Fruit fly (Drosophila melanogaster) whole organism, embryonic: ENCODE data around the gene CG17249.
A peak's percentile ranks its signal among the peaks of the same experiment; 100 is the strongest.

Experiments used
- Bteb2 ChIP-seq: fragments of 200-800 bp; sonication (Bioruptor generic); optimal IDR thresholded peaks from 2 replicates; lab custom pipeline; 2016; ENCODE audit warnings: missing biosample characterization, missing genetic modification characterization
- CG10147 ChIP-seq: fragments of 200-800 bp; sonication (Bioruptor generic); optimal IDR thresholded peaks from 2 replicates; lab custom pipeline; 2019; ENCODE audit warnings: missing biosample characterization, mild to moderate bottlenecking, missing genetic modification characterization, moderate library complexity
- CG10209 ChIP-seq: fragments of 200-800 bp; sonication (Bioruptor generic); optimal IDR thresholded peaks from 3 replicates; lab custom pipeline; 2017; ENCODE audit warnings: missing biosample characterization, mild to moderate bottlenecking, missing genetic modification characterization, missing genetic modification reagents
- CG1024 ChIP-seq: fragments of 200-800 bp; sonication (Bioruptor generic); IDR thresholded peaks from 2 replicates; pipeline ENCODE4 v1.3.6; 2022; ENCODE audit warnings: missing biosample characterization, missing genetic modification characterization
- CG11247 ChIP-seq: fragments of 200-800 bp; sonication (Bioruptor generic); IDR thresholded peaks from 2 replicates; pipeline ENCODE4 v1.3.6; 2022; ENCODE audit warnings: missing biosample characterization, missing genetic modification characterization
- CG12219 ChIP-seq: fragments of 200-800 bp; sonication (Bioruptor generic); optimal IDR thresholded peaks from 3 replicates; lab custom pipeline; 2018; ENCODE audit warnings: missing biosample characterization, mild to moderate bottlenecking, missing genetic modification characterization
- CG12236 ChIP-seq: fragments of 200-800 bp; sonication (Bioruptor generic); optimal IDR thresholded peaks from 2 replicates; lab custom pipeline; 2016; ENCODE audit warnings: missing biosample characterization, missing genetic modification characterization
- CG14050 ChIP-seq: fragments of 200-800 bp; sonication (Bioruptor generic); IDR thresholded peaks from 3 replicates; pipeline ENCODE4 v1.3.6; 2022; ENCODE audit warnings: missing biosample characterization, missing genetic modification characterization
- CG15601 ChIP-seq: fragments of 200-800 bp; sonication (Bioruptor generic); optimal IDR thresholded peaks from 3 replicates; lab custom pipeline; 2019; ENCODE audit warnings: missing biosample characterization, mild to moderate bottlenecking, missing genetic modification characterization, moderate library complexity
- CG16863 ChIP-seq: fragments of 200-800 bp; sonication (Bioruptor generic); optimal IDR thresholded peaks from 3 replicates; lab custom pipeline; 2016; ENCODE audit warnings: missing biosample characterization, missing genetic modification characterization
- CG17361 ChIP-seq: fragments of 200-800 bp; sonication (Bioruptor generic); IDR thresholded peaks from 3 replicates; pipeline ENCODE4 v1.3.6; 2022; ENCODE audit warnings: missing biosample characterization, missing genetic modification characterization
- CG17612 ChIP-seq: fragments of 200-800 bp; sonication (Bioruptor generic); IDR thresholded peaks from 2 replicates; pipeline ENCODE4 v1.3.6; 2022; ENCODE audit warnings: missing biosample characterization, missing genetic modification characterization
- CG2712 ChIP-seq: fragments of 200-800 bp; optimal IDR thresholded peaks from 3 replicates; lab custom pipeline; 2019; ENCODE audit warnings: missing biosample characterization, mild to moderate bottlenecking, missing genetic modification characterization, moderate library complexity
- CG32767 ChIP-seq: fragments of 200-800 bp; sonication (Bioruptor generic); IDR thresholded peaks from 2 replicates; pipeline ENCODE4 v1.3.6; 2022; ENCODE audit warnings: missing biosample characterization, missing genetic modification characterization
- CG33213 ChIP-seq: fragments of 200-800 bp; sonication (Bioruptor generic); optimal IDR thresholded peaks from 3 replicates; lab custom pipeline; 2016; ENCODE audit warnings: missing biosample characterization, missing genetic modification characterization
- CG6254 ChIP-seq: fragments of 200-800 bp; sonication (Bioruptor generic); optimal IDR thresholded peaks from 3 replicates; lab custom pipeline; 2017; ENCODE audit warnings: mild to moderate bottlenecking, missing biosample characterization, missing genetic modification reagents, missing genetic modification characterization
- CG6791 ChIP-seq: fragments of 200-800 bp; sonication (Bioruptor generic); IDR thresholded peaks from 3 replicates; pipeline ENCODE4 v1.3.6; 2022; ENCODE audit warnings: missing biosample characterization, missing genetic modification characterization; ENCODE audit not compliant: partially characterized antibody
- CG8765 ChIP-seq: fragments of 200-800 bp; sonication (Bioruptor generic); IDR thresholded peaks from 2 replicates; pipeline ENCODE4 v1.3.6; 2022; ENCODE audit warnings: missing biosample characterization, missing genetic modification characterization
- CG9932 ChIP-seq: fragments of 200-800 bp; sonication (Bioruptor generic); IDR thresholded peaks from 2 replicates; pipeline ENCODE4 v1.3.6; 2022; ENCODE audit warnings: missing biosample characterization, missing genetic modification characterization
- Dbx ChIP-seq: fragments of 200-800 bp; sonication (Bioruptor generic); IDR thresholded peaks from 3 replicates; pipeline ENCODE4 v1.3.6; 2022; ENCODE audit warnings: missing biosample characterization, missing genetic modification characterization
- E2f2 ChIP-seq: fragments of 200-800 bp; sonication (Bioruptor generic); IDR thresholded peaks from 2 replicates; pipeline ENCODE4 v1.3.6; 2022; ENCODE audit warnings: missing biosample characterization, missing genetic modification characterization
- Fer3 ChIP-seq: fragments of 200-800 bp; sonication (Bioruptor generic); optimal IDR thresholded peaks from 2 replicates; lab custom pipeline; 2018; ENCODE audit warnings: missing biosample characterization, mild to moderate bottlenecking, missing genetic modification characterization, moderate library complexity
- Mes4 ChIP-seq: fragments of 200-800 bp; sonication (Bioruptor generic); optimal IDR thresholded peaks from 2 replicates; lab custom pipeline; 2016; ENCODE audit warnings: missing biosample characterization, missing genetic modification characterization
- Mrtf ChIP-seq: fragments of 200-800 bp; sonication (Bioruptor generic); IDR thresholded peaks from 3 replicates; pipeline ENCODE4 v1.3.6; 2022; ENCODE audit warnings: missing biosample characterization, missing genetic modification characterization
- Myb ChIP-seq: fragments of 200-800 bp; sonication (Bioruptor generic); optimal IDR thresholded peaks from 2 replicates; lab custom pipeline; 2016; ENCODE audit warnings: missing biosample characterization, missing genetic modification characterization
- NC2α ChIP-seq: fragments of 200-800 bp; sonication (Bioruptor generic); optimal IDR thresholded peaks from 2 replicates; lab custom pipeline; 2016; ENCODE audit warnings: missing biosample characterization, missing genetic modification characterization
- Optix ChIP-seq: fragments of 200-800 bp; sonication (Bioruptor generic); IDR thresholded peaks from 3 replicates; pipeline ENCODE4 v1.3.6; 2022; ENCODE audit warnings: missing biosample characterization, missing genetic modification characterization
- Side ChIP-seq: fragments of 200-800 bp; sonication (Bioruptor generic); optimal IDR thresholded peaks from 2 replicates; lab custom pipeline; 2016; ENCODE audit warnings: missing biosample characterization, missing genetic modification characterization
- Tbp ChIP-seq: fragments of >200 bp; optimal IDR thresholded peaks from 2 replicates; lab custom pipeline; 2018; ENCODE audit warnings: missing biosample characterization, missing genetic modification characterization
- ac ChIP-seq: fragments of 200-800 bp; sonication (Bioruptor generic); optimal IDR thresholded peaks from 3 replicates; lab custom pipeline; 2017; ENCODE audit warnings: missing biosample characterization, mild to moderate bottlenecking, missing genetic modification characterization
- ap ChIP-seq: fragments of 200-800 bp; sonication (Bioruptor generic); IDR thresholded peaks from 2 replicates; pipeline ENCODE4 v1.3.6; 2022; ENCODE audit warnings: missing biosample characterization, missing genetic modification characterization
- dmrt11E ChIP-seq: fragments of 200-800 bp; sonication (Bioruptor generic); optimal IDR thresholded peaks from 3 replicates; lab custom pipeline; 2018; ENCODE audit warnings: missing biosample characterization, mild to moderate bottlenecking, missing genetic modification characterization, moderate library complexity
- fru ChIP-seq: fragments of >200 bp; optimal IDR thresholded peaks from 2 replicates; lab custom pipeline; 2017
- gsb-n ChIP-seq: fragments of 200-800 bp; sonication (Bioruptor generic); optimal IDR thresholded peaks from 3 replicates; lab custom pipeline; 2018; ENCODE audit warnings: missing biosample characterization, mild to moderate bottlenecking, missing genetic modification characterization
- h ChIP-seq: fragments of >200 bp; optimal IDR thresholded peaks from 2 replicates; lab custom pipeline; 2017
- kni ChIP-seq: fragments of 200-800 bp; sonication (Bioruptor generic); optimal IDR thresholded peaks from 3 replicates; lab custom pipeline; 2017; ENCODE audit warnings: mild to moderate bottlenecking, missing biosample characterization, missing genetic modification reagents, missing genetic modification characterization
- luna ChIP-seq: fragments of 200-800 bp; sonication (Bioruptor generic); optimal IDR thresholded peaks from 2 replicates; lab custom pipeline; 2016; ENCODE audit warnings: missing biosample characterization, missing genetic modification characterization
- maf-S ChIP-seq: fragments of 200-800 bp; sonication (Bioruptor generic); optimal IDR thresholded peaks from 2 replicates; lab custom pipeline; 2016; ENCODE audit warnings: missing biosample characterization, missing genetic modification characterization
- repo ChIP-seq: fragments of 200-800 bp; sonication (Bioruptor generic); optimal IDR thresholded peaks from 2 replicates; lab custom pipeline; 2016; ENCODE audit warnings: missing biosample characterization, missing genetic modification characterization
- rib ChIP-seq: fragments of 200-800 bp; sonication (Bioruptor generic); IDR thresholded peaks from 2 replicates; pipeline ENCODE4 v1.3.6; 2022; ENCODE audit warnings: missing biosample characterization, missing genetic modification characterization
- salm ChIP-seq: fragments of 200-800 bp; sonication (Bioruptor generic); optimal IDR thresholded peaks from 2 replicates; lab custom pipeline; 2018; ENCODE audit warnings: missing biosample characterization, mild to moderate bottlenecking, missing genetic modification characterization
- scrt ChIP-seq: fragments of 200-800 bp; sonication (Bioruptor generic); optimal IDR thresholded peaks from 2 replicates; lab custom pipeline; 2018; ENCODE audit warnings: missing biosample characterization, mild to moderate bottlenecking, missing genetic modification characterization, moderate library complexity
- slp2 ChIP-seq: fragments of 200-800 bp; sonication (Bioruptor generic); optimal IDR thresholded peaks from 2 replicates; lab custom pipeline; 2016; ENCODE audit warnings: missing biosample characterization, missing genetic modification characterization
- sqz ChIP-seq: fragments of 200-800 bp; sonication (Bioruptor generic); optimal IDR thresholded peaks from 3 replicates; lab custom pipeline; 2018; ENCODE audit warnings: missing biosample characterization, mild to moderate bottlenecking, missing genetic modification characterization
- sr ChIP-seq: fragments of 200-800 bp; sonication (Bioruptor generic); IDR thresholded peaks from 3 replicates; pipeline ENCODE4 v1.3.6; 2022; ENCODE audit warnings: missing biosample characterization, missing genetic modification characterization
- stwl ChIP-seq: fragments of 200-800 bp; sonication (Bioruptor generic); optimal IDR thresholded peaks from 3 replicates; lab custom pipeline; 2018; ENCODE audit warnings: missing biosample characterization, mild to moderate bottlenecking, missing genetic modification characterization, moderate library complexity
- sug ChIP-seq: fragments of 200-800 bp; optimal IDR thresholded peaks from 2 replicates; lab custom pipeline; 2019; ENCODE audit warnings: missing biosample characterization, mild to moderate bottlenecking, missing genetic modification characterization, moderate library complexity
- tap ChIP-seq: fragments of 200-800 bp; optimal IDR thresholded peaks from 3 replicates; lab custom pipeline; 2019; ENCODE audit warnings: missing biosample characterization, mild to moderate bottlenecking, missing genetic modification characterization, moderate library complexity
- tll ChIP-seq, 2 experiments: fragments of 200-800 bp in 1 of 2; fragments of >200 bp in 1 of 2; sonication (Bioruptor generic) in 1 of 2; optimal IDR thresholded peaks; 2 replicates each; lab custom pipeline; 2017 to 2019; ENCODE audit warnings: missing biosample characterization in 2 of 2, missing genetic modification characterization in 2 of 2, mild to moderate bottlenecking in 1 of 2, moderate library complexity in 1 of 2
- vnd ChIP-seq: fragments of 200-800 bp; sonication (Bioruptor generic); IDR thresholded peaks from 3 replicates; pipeline ENCODE4 v1.3.6; 2022; ENCODE audit warnings: missing biosample characterization, missing genetic modification characterization; ENCODE audit not compliant: partially characterized antibody
- zfh2 ChIP-seq: fragments of 200-800 bp; sonication (Bioruptor generic); optimal IDR thresholded peaks from 2 replicates; lab custom pipeline; 2016; ENCODE audit warnings: missing biosample characterization, missing genetic modification characterization

The CG17249 gene

dm6 chr3L:1639185-1639812, 8.0 kb downstream of the CG17249 start, which contains the start of the genes Mettl2 and Bgb (continued):
- TF ChIP-seq CG12219 (GFP tag; lab: Kevin White, UChicago) (no peak), salm (tag; lab: Kevin White, UChicago) (no peak), ac (GFP tag; lab: Kevin White, UChicago) (no peak), CG6791 (GFP tag; lab: Robert Waterston, UW) (0 out of 3 replicates have a peak, but pooled peaks have one; percentile 16), CG10209 (GFP tag; lab: Kevin White, UChicago) (peak; percentile 55), CG17361 (GFP tag; lab: Robert Waterston, UW) (peak; percentile 91), Dbx (GFP tag; lab: Robert Waterston, UW) (peak; percentile 81), sqz (no peak), Optix (GFP tag; lab: Robert Waterston, UW) (peak; percentile 52; the same call in 1 of the 3 replicates), luna (GFP tag; lab: Kevin White, UChicago) (peak; percentile 21), zfh2 (GFP tag; lab: Kevin White, UChicago) (peak; percentile 91), CG9932 (peak; percentile 91), NC2α (GFP tag; lab: Kevin White, UChicago) (peak; percentile 23), CG33213 (GFP tag; lab: Kevin White, UChicago) (peak; percentile 65), CG32767 (GFP tag; lab: Robert Waterston, UW) (peak; percentile 86), CG10147 (peak; percentile 76), tll (GFP tag; optimal IDR thresholded peaks at IDR 0.05; lab: Kevin White, UChicago) (peak; percentile 93), CG2712 (tag; lab: Kevin White, UChicago) (peak; percentile 77), h (lab: Kevin White, UChicago) (no peak), CG17612 (peak; percentile 69), sr (GFP tag; lab: Robert Waterston, UW) (no peak), E2f2 (GFP tag; lab: Robert Waterston, UW) (peak; percentile 80), CG1024 (GFP tag; lab: Robert Waterston, UW) (no peak), Tbp (GFP tag; lab: Kevin White, UChicago) (no peak), tap (tag; lab: Kevin White, UChicago) (no peak), CG11247 (peak; percentile 68), fru (lab: Kevin White, UChicago) (no peak), Mrtf (GFP tag; lab: Robert Waterston, UW) (peak; percentile 78), gsb-n (tag; lab: Kevin White, UChicago) (peak; percentile 49), CG6254 (GFP tag; lab: Kevin White, UChicago) (peak; percentile 51), stwl (tag; lab: Kevin White, UChicago) (peak; percentile 42), CG14050 (peak; percentile 23; the same call in 2 of the 3 replicates), CG8765 (GFP tag; lab: Robert Waterston, UW) (peak; percentile 81), rib (GFP tag; lab: Robert Waterston, UW) (peak; percentile 46; the same call in 1 of the 2 replicates), Mes4 (GFP tag; lab: Kevin White, UChicago) (peak; percentile 36), CG15601 (tag; lab: Kevin White, UChicago) (no peak), ap (no peak), vnd (peak; percentile 84), slp2 (peak; percentile 66), repo (GFP tag; lab: Kevin White, UChicago) (peak; percentile 45), dmrt11E (tag; lab: Kevin White, UChicago) (peak; percentile 67), CG16863 (GFP tag; lab: Kevin White, UChicago) (peak; percentile 49), Bteb2 (GFP tag; lab: Kevin White, UChicago) (peak; percentile 56), kni (GFP tag; lab: Kevin White, UChicago) (peak; percentile 25), sug (tag; lab: Kevin White, UChicago) (peak; percentile 76), Fer3 (tag; lab: Kevin White, UChicago) (peak; percentile 77), scrt (GFP tag; lab: Kevin White, UChicago) (no peak), Myb (peak; percentile 80), CG12236 (GFP tag; lab: Kevin White, UChicago) (peak; percentile 20), maf-S (GFP tag; lab: Kevin White, UChicago) (peak; percentile 80), Side (GFP tag; lab: Kevin White, UChicago) (peak; percentile 72)
